Fruit fly (Drosophila melanogaster): ENCODE results near the gene RPA2.

Gene RPA2

DNA sequence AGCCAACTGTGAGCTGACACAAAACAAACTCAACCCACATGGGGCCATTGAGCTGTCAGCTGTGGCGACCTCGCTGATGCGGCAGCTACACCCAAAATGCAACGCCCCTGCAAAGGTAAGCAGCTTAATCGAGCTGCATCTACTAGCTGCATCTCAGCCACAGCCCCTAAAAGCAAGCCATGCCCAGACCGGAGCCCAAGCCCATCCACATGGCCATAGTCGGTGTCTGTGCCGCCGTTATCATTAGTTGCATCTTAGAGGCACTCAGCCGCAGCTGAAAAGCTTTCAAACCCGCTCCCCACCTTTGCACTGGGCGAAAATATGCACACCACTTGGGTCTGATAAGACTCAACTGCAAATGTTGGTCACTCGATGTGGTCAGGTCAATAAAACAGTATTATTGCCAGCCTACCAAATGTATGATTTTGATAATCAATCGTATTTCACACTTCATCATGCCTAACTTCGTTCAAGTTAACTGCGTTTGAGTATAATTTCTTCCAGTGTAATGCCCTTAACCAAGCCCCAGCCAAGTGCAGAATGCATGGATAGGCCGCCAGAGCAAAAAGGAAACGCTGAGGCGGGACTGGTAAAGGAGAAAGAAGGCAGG is 48.2 kb upstream of the RPA2 start (continued):
- TF ChIP-seq Nf-YC (tag; optimal IDR thresholded peaks at IDR 0.05), result no peak
- peak; percentile 29 for TF ChIP-seq CG11723 (GFP tag; optimal IDR thresholded peaks at IDR 0.05)
- peak; percentile 1 for TF ChIP-seq CG18764 (GFP tag; optimal IDR thresholded peaks at IDR 0.05)
- peak; percentile 46; the same call in 2 of the 3 replicates for TF ChIP-seq tgo (GFP tag; IDR thresholded peaks at IDR 0.05)
- TF ChIP-seq NC2β (GFP tag; optimal IDR thresholded peaks at IDR 0.05), result peak; percentile 64
- no peak for TF ChIP-seq CG1792 (GFP tag; optimal IDR thresholded peaks at IDR 0.05)
- TF ChIP-seq CG9727 (GFP tag; optimal IDR thresholded peaks at IDR 0.05), result peak; percentile 3
- peak; percentile 60 for TF ChIP-seq CG2202 (tag; optimal IDR thresholded peaks at IDR 0.05)
- peak; percentile 23 for TF ChIP-seq CG10462 (GFP tag; optimal IDR thresholded peaks at IDR 0.05)
- TF ChIP-seq CG4360 (GFP tag; IDR thresholded peaks at IDR 0.05), result 0 out of 2 replicates have a peak, but pooled peaks have one; percentile 6
- peak; percentile 47; the same call in 1 of the 3 replicates for TF ChIP-seq dysf (GFP tag; IDR thresholded peaks at IDR 0.05)
- TF ChIP-seq Hmr (GFP tag; optimal IDR thresholded peaks at IDR 0.05), result no peak
- TF ChIP-seq CG4820 (GFP tag; optimal IDR thresholded peaks at IDR 0.05), result peak; percentile 62
- TF ChIP-seq CG34224 (GFP tag; IDR thresholded peaks at IDR 0.05; ENCODE audit: partially characterized antibody), result no peak
- TF ChIP-seq CG13296 (GFP tag; optimal IDR thresholded peaks at IDR 0.05), result no peak
- peak; percentile 70 for TF ChIP-seq fd96Cb (tag; optimal IDR thresholded peaks at IDR 0.05)
- TF ChIP-seq CG3995 (GFP tag; optimal IDR thresholded peaks at IDR 0.05), result no peak
- no peak for TF ChIP-seq HmgZ (tag; optimal IDR thresholded peaks at IDR 0.05)
- peak; percentile 24 for TF ChIP-seq CG17802 (tag; optimal IDR thresholded peaks at IDR 0.05)
- peak; percentile 50; the same call in 1 of the 2 replicates for TF ChIP-seq CG6689 (GFP tag; IDR thresholded peaks at IDR 0.05)
- peak; percentile 18 for TF ChIP-seq wek (GFP tag; optimal IDR thresholded peaks at IDR 0.05)
- TF ChIP-seq lab (GFP tag; optimal IDR thresholded peaks at IDR 0.05), result peak; percentile 50
- peak; percentile 23 for TF ChIP-seq CG12659 (GFP tag; optimal IDR thresholded peaks at IDR 0.05)
- TF ChIP-seq Fer1 (GFP tag; optimal IDR thresholded peaks at IDR 0.05), result no peak
- peak; percentile 48 for TF ChIP-seq CG8924 (tag; optimal IDR thresholded peaks at IDR 0.05)
- TF ChIP-seq CG11247 (GFP tag; IDR thresholded peaks at IDR 0.05), result 0 out of 2 replicates have a peak, but pooled peaks have one; percentile 26
- TF ChIP-seq NC2α (GFP tag; optimal IDR thresholded peaks at IDR 0.05), result no peak
- TF ChIP-seq ems (GFP tag; optimal IDR thresholded peaks at IDR 0.05), result peak; percentile 20
- TF ChIP-seq CG6654 (GFP tag; optimal IDR thresholded peaks at IDR 0.05), result peak; percentile 33
- no peak for TF ChIP-seq CG17912 (GFP tag; optimal IDR thresholded peaks at IDR 0.05)
- no peak for TF ChIP-seq CG11560 (tag; IDR thresholded peaks at IDR 0.05)
- peak; percentile 60 for TF ChIP-seq CG12219 (GFP tag; optimal IDR thresholded peaks at IDR 0.05)
- TF ChIP-seq CG17328 (GFP tag; IDR thresholded peaks at IDR 0.05), result peak; percentile 69
- no peak for TF ChIP-seq sr (GFP tag; IDR thresholded peaks at IDR 0.05)
- TF ChIP-seq Eip74EF (GFP tag; optimal IDR thresholded peaks at IDR 0.05), result peak in 1 of 2 experiments; percentile 45
- no peak for TF ChIP-seq CG3726 (GFP tag; IDR thresholded peaks at IDR 0.05)
- TF ChIP-seq p53 (GFP tag; optimal IDR thresholded peaks at IDR 0.05), result no peak
- TF ChIP-seq CG9437 (GFP tag; optimal IDR thresholded peaks at IDR 0.05), result peak; percentile 8
- peak; percentile 43 for TF ChIP-seq CG12071 (GFP tag; optimal IDR thresholded peaks at IDR 0.05)
- no peak for TF ChIP-seq CG1832 (GFP tag; optimal IDR thresholded peaks at IDR 0.05)
- TF ChIP-seq CG32772 (GFP tag; IDR thresholded peaks at IDR 0.05), result peak; percentile 53; the same call in 1 of the 2 replicates
- no peak for TF ChIP-seq prd (optimal IDR thresholded peaks at IDR 0.05)
- peak; percentile 60; the same call in 1 of the 3 replicates for TF ChIP-seq prd (GFP tag; IDR thresholded peaks at IDR 0.05)
- no peak for TF ChIP-seq CG4730 (GFP tag; IDR thresholded peaks at IDR 0.05)
- peak; percentile 62; the same call in 1 of the 2 replicates for TF ChIP-seq ara (GFP tag; IDR thresholded peaks at IDR 0.05)
- peak in 1 of 2 experiments; percentile 56 for TF ChIP-seq Hr51 (GFP tag; optimal IDR thresholded peaks at IDR 0.05)
- TF ChIP-seq CG1233 (GFP tag; optimal IDR thresholded peaks at IDR 0.05), result no peak
- no peak for TF ChIP-seq Awh (GFP tag; IDR thresholded peaks at IDR 0.05)
- peak; percentile 29 for TF ChIP-seq Hr3 (GFP tag; optimal IDR thresholded peaks at IDR 0.05)
- peak; percentile 75 for TF ChIP-seq CG2712 (tag; optimal IDR thresholded peaks at IDR 0.05)
